Fruit fly (Drosophila melanogaster) whole organism, embryonic: ENCODE data around the gene CG42489.
A peak's percentile ranks its signal among the peaks of the same experiment; 100 is the strongest.

Experiments used
- Ada2b ChIP-seq: fragments of 200-800 bp; sonication (Bioruptor generic); IDR thresholded peaks from 2 replicates; pipeline ENCODE4 v1.3.6; 2022; ENCODE audit warnings: missing biosample characterization, missing genetic modification characterization
- CG10274 ChIP-seq: fragments of 200-800 bp; sonication (Bioruptor generic); optimal IDR thresholded peaks from 3 replicates; lab custom pipeline; 2017; ENCODE audit warnings: missing biosample characterization, mild to moderate bottlenecking, missing genetic modification characterization
- CG13624 ChIP-seq: fragments of 200-800 bp; sonication (Bioruptor generic); optimal IDR thresholded peaks from 2 replicates; lab custom pipeline; 2016; ENCODE audit warnings: missing biosample characterization, missing genetic modification characterization
- CG13894 ChIP-seq: fragments of 200-800 bp; sonication (Bioruptor generic); optimal IDR thresholded peaks from 3 replicates; lab custom pipeline; 2018; ENCODE audit warnings: missing biosample characterization, mild to moderate bottlenecking, missing genetic modification characterization, moderate library complexity
- CG15269 ChIP-seq: fragments of 200-800 bp; sonication (Bioruptor generic); optimal IDR thresholded peaks from 2 replicates; lab custom pipeline; 2018; ENCODE audit warnings: missing biosample characterization, mild to moderate bottlenecking, missing genetic modification characterization, moderate library complexity
- CG15601 ChIP-seq: fragments of 200-800 bp; sonication (Bioruptor generic); optimal IDR thresholded peaks from 3 replicates; lab custom pipeline; 2019; ENCODE audit warnings: missing biosample characterization, mild to moderate bottlenecking, missing genetic modification characterization, moderate library complexity
- CG17829 ChIP-seq: fragments of 200-800 bp; optimal IDR thresholded peaks from 2 replicates; lab custom pipeline; 2019; ENCODE audit warnings: missing biosample characterization, mild to moderate bottlenecking, missing genetic modification characterization, moderate library complexity
- CG18262 ChIP-seq: fragments of 200-800 bp; optimal IDR thresholded peaks from 3 replicates; lab custom pipeline; 2019; ENCODE audit warnings: missing biosample characterization, mild to moderate bottlenecking, missing genetic modification characterization, moderate library complexity
- CG30020 ChIP-seq: fragments of 200-800 bp; optimal IDR thresholded peaks from 2 replicates; lab custom pipeline; 2019; ENCODE audit warnings: missing biosample characterization, mild to moderate bottlenecking, missing genetic modification characterization, moderate library complexity
- CG31224 ChIP-seq: fragments of 200-800 bp; sonication (Bioruptor generic); IDR thresholded peaks from 2 replicates; pipeline ENCODE4 v1.3.6; 2022; ENCODE audit warnings: missing biosample characterization, missing genetic modification characterization
- CG3163 ChIP-seq: fragments of 200-800 bp; sonication (Bioruptor generic); optimal IDR thresholded peaks from 3 replicates; lab custom pipeline; 2016; ENCODE audit warnings: missing biosample characterization, missing genetic modification characterization
- CG3995 ChIP-seq: fragments of 200-800 bp; sonication (Bioruptor generic); optimal IDR thresholded peaks from 3 replicates; lab custom pipeline; 2016; ENCODE audit warnings: missing biosample characterization, missing genetic modification characterization
- CG4730 ChIP-seq: fragments of 200-800 bp; sonication (Bioruptor generic); IDR thresholded peaks from 2 replicates; pipeline ENCODE4 v1.3.6; 2022; ENCODE audit warnings: missing biosample characterization, missing genetic modification characterization
- CG7271 ChIP-seq: fragments of 200-800 bp; sonication (Bioruptor generic); optimal IDR thresholded peaks from 2 replicates; lab custom pipeline; 2018; ENCODE audit warnings: missing biosample characterization, mild to moderate bottlenecking, missing genetic modification characterization, moderate library complexity
- CG7786 ChIP-seq: fragments of 200-800 bp; sonication (Bioruptor generic); optimal IDR thresholded peaks from 2 replicates; lab custom pipeline; 2016; ENCODE audit warnings: missing biosample characterization, missing genetic modification characterization
- D19A ChIP-seq: fragments of 200-800 bp; optimal IDR thresholded peaks from 3 replicates; lab custom pipeline; 2019; ENCODE audit warnings: missing biosample characterization, mild to moderate bottlenecking, missing genetic modification characterization, moderate library complexity
- E2f2 ChIP-seq: fragments of 200-800 bp; sonication (Bioruptor generic); IDR thresholded peaks from 2 replicates; pipeline ENCODE4 v1.3.6; 2022; ENCODE audit warnings: missing biosample characterization, missing genetic modification characterization
- Fer2 ChIP-seq: fragments of 200-800 bp; sonication (Bioruptor generic); optimal IDR thresholded peaks from 2 replicates; lab custom pipeline; 2018; ENCODE audit warnings: missing biosample characterization, mild to moderate bottlenecking, missing genetic modification characterization, moderate library complexity
- HLH54F ChIP-seq: fragments of 200-800 bp; sonication (Bioruptor generic); optimal IDR thresholded peaks from 3 replicates; lab custom pipeline; 2016; ENCODE audit warnings: missing biosample characterization, missing genetic modification characterization
- HLHmδ ChIP-seq: fragments of 200-800 bp; sonication (Bioruptor generic); optimal IDR thresholded peaks from 2 replicates; lab custom pipeline; 2018; ENCODE audit warnings: missing biosample characterization, mild to moderate bottlenecking, missing genetic modification characterization, moderate library complexity
- HmgD ChIP-seq: fragments of 200-800 bp; sonication (Bioruptor generic); optimal IDR thresholded peaks from 3 replicates; lab custom pipeline; 2016; ENCODE audit warnings: missing biosample characterization, missing genetic modification characterization
- MESR4 ChIP-seq: fragments of 200-800 bp; sonication (Bioruptor generic); optimal IDR thresholded peaks from 2 replicates; lab custom pipeline; 2018; ENCODE audit warnings: missing biosample characterization, mild to moderate bottlenecking, missing genetic modification characterization, moderate library complexity
- NC2α ChIP-seq: fragments of 200-800 bp; sonication (Bioruptor generic); optimal IDR thresholded peaks from 2 replicates; lab custom pipeline; 2016; ENCODE audit warnings: missing biosample characterization, missing genetic modification characterization
- NC2β ChIP-seq: fragments of 200-800 bp; sonication (Bioruptor generic); optimal IDR thresholded peaks from 2 replicates; lab custom pipeline; 2016; ENCODE audit warnings: missing biosample characterization, missing genetic modification characterization
- Nf-YB ChIP-seq: fragments of 200-800 bp; sonication (Bioruptor generic); optimal IDR thresholded peaks from 3 replicates; lab custom pipeline; 2019; ENCODE audit warnings: missing biosample characterization, mild to moderate bottlenecking, missing genetic modification characterization, moderate library complexity
- Side ChIP-seq: fragments of 200-800 bp; sonication (Bioruptor generic); optimal IDR thresholded peaks from 2 replicates; lab custom pipeline; 2016; ENCODE audit warnings: missing biosample characterization, missing genetic modification characterization
- Trl ChIP-seq, 3 experiments: fragments of >200 bp in 2 of 3; fragments of 200-800 bp in 1 of 3; sonication (Bioruptor generic) in 1 of 3; optimal IDR thresholded peaks; 2 replicates in 1 of 3; 3 replicates in 2 of 3; lab custom pipeline; 2016 to 2017; ENCODE audit warnings: missing biosample characterization in 1 of 3, missing genetic modification characterization in 1 of 3
- chif ChIP-seq, 2 experiments: fragments of 200-800 bp; sonication (Bioruptor generic); optimal IDR thresholded peaks; 3 replicates each; lab custom pipeline; 2016; ENCODE audit warnings: missing biosample characterization in 2 of 2, missing genetic modification characterization in 2 of 2
- croc ChIP-seq: fragments of 200-800 bp; sonication (Bioruptor generic); conservative IDR thresholded peaks from 3 replicates; pipeline ENCODE4 v1.3.6; 2022; ENCODE audit warnings: missing biosample characterization, missing genetic modification characterization
- danr ChIP-seq: fragments of 200-800 bp; sonication (Bioruptor generic); IDR thresholded peaks from 2 replicates; pipeline ENCODE4 v1.3.6; 2022; ENCODE audit warnings: missing biosample characterization, missing genetic modification characterization
- dysf ChIP-seq: fragments of 200-800 bp; sonication (Bioruptor generic); IDR thresholded peaks from 3 replicates; pipeline ENCODE4 v1.3.6; 2022; ENCODE audit warnings: missing biosample characterization, missing genetic modification characterization
- fu2 ChIP-seq: fragments of 200-800 bp; sonication (Bioruptor generic); optimal IDR thresholded peaks from 2 replicates; lab custom pipeline; 2016; ENCODE audit warnings: missing biosample characterization, missing genetic modification characterization
- gem ChIP-seq: fragments of 200-800 bp; sonication (Bioruptor generic); optimal IDR thresholded peaks from 2 replicates; lab custom pipeline; 2019; ENCODE audit warnings: missing biosample characterization, mild to moderate bottlenecking, missing genetic modification characterization, moderate library complexity
- h ChIP-seq: fragments of >200 bp; optimal IDR thresholded peaks from 2 replicates; lab custom pipeline; 2017
- hkb ChIP-seq, 2 experiments: fragments of 200-800 bp in 1 of 2; fragments of >200 bp in 1 of 2; sonication (Bioruptor generic) in 1 of 2; IDR thresholded peaks in 1 of 2; optimal IDR thresholded peaks in 1 of 2; 2 replicates each; pipeline versions ENCODE4 v1.3.6 to Lab custom; 2017 to 2022; ENCODE audit warnings: missing biosample characterization in 1 of 2, missing genetic modification characterization in 1 of 2
- jigr1 ChIP-seq: fragments of 200-800 bp; sonication (Bioruptor generic); IDR thresholded peaks from 3 replicates; pipeline ENCODE4 v1.3.6; 2022; ENCODE audit warnings: missing biosample characterization, missing genetic modification characterization
- lilli ChIP-seq: fragments of 200-800 bp; sonication (Bioruptor generic); optimal IDR thresholded peaks from 3 replicates; lab custom pipeline; 2016; ENCODE audit warnings: missing biosample characterization, missing genetic modification characterization
- lola ChIP-seq, 3 experiments: fragments of >200 bp in 2 of 3; fragments of 200-800 bp in 1 of 3; sonication (Bioruptor generic) in 1 of 3; optimal IDR thresholded peaks; 2 replicates each; lab custom pipeline; 2017 to 2019; ENCODE audit warnings: missing biosample characterization in 3 of 3, missing genetic modification characterization in 3 of 3, mild to moderate bottlenecking in 1 of 3, moderate library complexity in 1 of 3
- p53 ChIP-seq: fragments of 200-800 bp; sonication (Bioruptor generic); optimal IDR thresholded peaks from 2 replicates; lab custom pipeline; 2016; ENCODE audit warnings: missing biosample characterization, missing genetic modification characterization
- pzg ChIP-seq: fragments of 200-800 bp; sonication (Bioruptor generic); optimal IDR thresholded peaks from 3 replicates; lab custom pipeline; 2018; ENCODE audit warnings: missing biosample characterization, mild to moderate bottlenecking, missing genetic modification characterization, moderate library complexity
- repo ChIP-seq: fragments of 200-800 bp; sonication (Bioruptor generic); optimal IDR thresholded peaks from 2 replicates; lab custom pipeline; 2016; ENCODE audit warnings: missing biosample characterization, missing genetic modification characterization
- scrt ChIP-seq: fragments of 200-800 bp; sonication (Bioruptor generic); optimal IDR thresholded peaks from 2 replicates; lab custom pipeline; 2018; ENCODE audit warnings: missing biosample characterization, mild to moderate bottlenecking, missing genetic modification characterization, moderate library complexity
- sima ChIP-seq: fragments of 200-800 bp; sonication (Bioruptor generic); optimal IDR thresholded peaks from 2 replicates; lab custom pipeline; 2016; ENCODE audit warnings: missing biosample characterization, missing genetic modification characterization
- slbo ChIP-seq: fragments of 200-800 bp; sonication (Bioruptor generic); IDR thresholded peaks from 2 replicates; pipeline ENCODE4 v1.3.6; 2022; ENCODE audit warnings: missing biosample characterization, missing genetic modification characterization
- sqz ChIP-seq: fragments of 200-800 bp; sonication (Bioruptor generic); optimal IDR thresholded peaks from 3 replicates; lab custom pipeline; 2018; ENCODE audit warnings: missing biosample characterization, mild to moderate bottlenecking, missing genetic modification characterization
- stwl ChIP-seq: fragments of 200-800 bp; sonication (Bioruptor generic); optimal IDR thresholded peaks from 3 replicates; lab custom pipeline; 2018; ENCODE audit warnings: missing biosample characterization, mild to moderate bottlenecking, missing genetic modification characterization, moderate library complexity
- tio ChIP-seq: fragments of 200-800 bp; sonication (Bioruptor generic); optimal IDR thresholded peaks from 2 replicates; lab custom pipeline; 2017; ENCODE audit warnings: missing biosample characterization, missing genetic modification characterization, inconsistent platforms
- toy ChIP-seq: fragments of 200-800 bp; sonication (Bioruptor generic); IDR thresholded peaks from 2 replicates; pipeline ENCODE4 v1.3.6; 2022; ENCODE audit warnings: missing biosample characterization, missing genetic modification characterization
- zf30C ChIP-seq: fragments of 200-800 bp; sonication (Bioruptor generic); optimal IDR thresholded peaks from 3 replicates; lab custom pipeline; 2018; ENCODE audit warnings: missing biosample characterization, mild to moderate bottlenecking, missing genetic modification characterization

The CG42489 gene

DNA sequence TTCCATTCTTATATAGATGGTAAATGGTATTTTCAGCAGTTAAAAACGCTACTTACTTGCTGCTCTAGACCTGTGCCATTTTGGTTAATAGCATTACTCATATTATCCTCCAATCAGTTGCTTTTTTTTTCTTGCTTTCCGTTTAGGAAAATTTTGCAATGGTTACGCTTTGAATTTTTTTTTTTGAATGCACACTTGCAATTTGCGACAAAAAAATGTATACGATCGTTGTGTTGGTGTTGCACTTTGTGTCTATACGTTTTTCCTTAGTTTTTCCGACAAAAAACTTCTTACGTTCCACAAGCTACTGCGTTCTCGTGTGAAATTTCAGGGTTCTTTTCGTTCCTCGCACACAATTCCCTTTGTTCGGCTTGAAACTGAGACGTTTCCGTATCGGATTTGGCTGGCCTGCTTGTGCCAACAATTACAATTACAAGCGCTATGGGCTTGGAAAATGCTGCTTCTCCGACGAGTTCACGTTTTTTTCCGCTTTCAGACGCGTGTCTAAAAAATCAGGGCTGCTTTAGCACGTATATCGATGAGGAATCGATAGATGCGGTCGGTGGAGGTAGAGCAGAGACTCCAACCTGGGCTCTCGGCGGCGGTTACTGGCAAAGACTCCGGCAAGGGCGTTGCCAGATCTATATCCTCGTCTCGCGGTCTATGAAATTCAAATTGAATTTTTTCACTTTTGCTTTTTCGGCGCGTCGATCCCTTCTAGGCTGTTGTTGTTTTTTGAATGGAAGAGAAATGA, 5.5 kb upstream of the CG42489 start (continued):
- TF ChIP-seq Nf-YB (no peak), p53 (peak; percentile 80), CG7786 (GFP tag; lab: Kevin White, UChicago) (no peak), CG7271 (tag; lab: Kevin White, UChicago) (peak; percentile 66), E2f2 (GFP tag; lab: Robert Waterston, UW) (peak; percentile 99), tio (GFP tag; lab: Kevin White, UChicago) (no peak), sima (GFP tag; lab: Kevin White, UChicago) (no peak), CG10274 (GFP tag; lab: Kevin White, UChicago) (no peak), D19A (tag; lab: Kevin White, UChicago) (no peak), CG30020 (peak; percentile 42), danr (GFP tag; lab: Robert Waterston, UW) (no peak), zf30C (peak; percentile 50), fu2 (GFP tag; lab: Kevin White, UChicago) (peak; percentile 56), toy (GFP tag; lab: Robert Waterston, UW) (no peak), HLH54F (peak; percentile 12), pzg (GFP tag; lab: Kevin White, UChicago) (peak; percentile 99), lilli (GFP tag; lab: Kevin White, UChicago) (peak; percentile 47), Fer2 (tag; lab: Kevin White, UChicago) (no peak), CG17829 (tag; lab: Kevin White, UChicago) (peak; percentile 80), gem (peak; percentile 28), HLHmδ (peak; percentile 27), scrt (GFP tag; lab: Kevin White, UChicago) (peak; percentile 6), slbo (GFP tag; lab: Robert Waterston, UW) (peak; percentile 65), repo (GFP tag; lab: Kevin White, UChicago) (no peak), CG18262 (peak; percentile 6), Trl (optimal IDR thresholded peaks at IDR 0.05; lab: Kevin White, UChicago) (no peak), Trl (GFP tag; optimal IDR thresholded peaks at IDR 0.05; lab: Kevin White, UChicago) (peak; percentile 49), NC2α (GFP tag; lab: Kevin White, UChicago) (peak; percentile 4), sqz (peak; percentile 87), CG13624 (GFP tag; lab: Kevin White, UChicago) (peak; percentile 73), chif (GFP tag; optimal IDR thresholded peaks at IDR 0.05; lab: Kevin White, UChicago) (peak in 1 of 2 experiments; percentile 23), NC2β (GFP tag; lab: Kevin White, UChicago) (peak; percentile 63), hkb (optimal IDR thresholded peaks at IDR 0.05; lab: Kevin White, UChicago) (peak; percentile 27), hkb (GFP tag; IDR thresholded peaks at IDR 0.05; lab: Robert Waterston, UW) (peak; percentile 38; the same call in 1 of the 2 replicates), croc (GFP tag; lab: Robert Waterston, UW) (no peak), lola (GFP tag; optimal IDR thresholded peaks at IDR 0.05; lab: Kevin White, UChicago) (no peak), Ada2b (GFP tag; lab: Robert Waterston, UW) (0 out of 2 replicates have a peak, but pooled peaks have one; percentile 17), CG31224 (GFP tag; lab: Robert Waterston, UW) (peak; percentile 47), h (lab: Kevin White, UChicago) (no peak), jigr1 (GFP tag; lab: Robert Waterston, UW) (no peak), stwl (peak; percentile 76), CG3163 (GFP tag; lab: Kevin White, UChicago) (peak; percentile 52), Side (GFP tag; lab: Kevin White, UChicago) (peak; percentile 73), CG13894 (peak; percentile 80), HmgD (GFP tag; lab: Kevin White, UChicago) (peak; percentile 95), MESR4 (GFP tag; lab: Kevin White, UChicago) (peak; percentile 95), dysf (GFP tag; lab: Robert Waterston, UW) (peak; percentile 51; the same call in 2 of the 3 replicates), CG15269 (tag; lab: Kevin White, UChicago) (peak; percentile 37), CG4730 (GFP tag; lab: Robert Waterston, UW) (no peak), CG3995 (GFP tag; lab: Kevin White, UChicago) (peak; percentile 64), CG15601 (tag; lab: Kevin White, UChicago) (peak; percentile 60)
